Fruit fly (Drosophila melanogaster) whole organism, adult: ENCODE data around the gene CG11122.

ENCODE experiments used
- CG12768 ChIP-seq: fragments of 200-800 bp; sonication (Bioruptor generic); optimal IDR thresholded peaks from 2 replicates; lab custom pipeline; 2017; ENCODE audit warnings: missing biosample characterization, missing genetic modification characterization, mild to moderate bottlenecking, moderate library complexity, missing genetic modification reagents
- CG1620 ChIP-seq: fragments of 200-800 bp; sonication (Bioruptor generic); optimal IDR thresholded peaks from 2 replicates; lab custom pipeline; 2016; ENCODE audit warnings: missing biosample characterization, missing genetic modification characterization
- CG7101 ChIP-seq: fragments of 200-800 bp; sonication (Bioruptor generic); optimal IDR thresholded peaks from 2 replicates; lab custom pipeline; 2018; ENCODE audit warnings: missing biosample characterization, mild to moderate bottlenecking, missing genetic modification characterization, moderate library complexity
- cic ChIP-seq: fragments of 200-800 bp; sonication (Bioruptor generic); optimal IDR thresholded peaks from 2 replicates; lab custom pipeline; 2017; ENCODE audit warnings: missing biosample characterization, mild to moderate bottlenecking, missing genetic modification characterization, moderate library complexity

dm6 chrX:11137566-11138186 is 13.2 kb upstream of the CG11122 start, which contains the start of gene CDK2AP1:
- TF ChIP-seq CG1620 (GFP tag; lab: Kevin White, UChicago) (no peak), CG7101 (no peak), cic (GFP tag; lab: Kevin White, UChicago) (no peak), CG12768 (no peak)
